Fruit fly (Drosophila melanogaster): ENCODE data around the gene Smyd4-2.
A peak's percentile ranks its signal among the peaks of the same experiment; 100 is the strongest.

Gene Smyd4-2

dm6 chr3L:12408513-12409320, 7.0 kb upstream of the Smyd4-2 start:
- TF ChIP-seq noc (tag; optimal IDR thresholded peaks at IDR 0.05), result peak; percentile 55

dm6 chr3L:12407779-12408178, 6.0 kb upstream of the Smyd4-2 start:
- no peak for TF ChIP-seq noc (tag; optimal IDR thresholded peaks at IDR 0.05)

dm6 chr3L:12406999-12407632, 5.4 kb upstream of the Smyd4-2 start:
- peak; percentile 67 for TF ChIP-seq noc (tag; optimal IDR thresholded peaks at IDR 0.05)

- no peak for TF ChIP-seq noc (tag; optimal IDR thresholded peaks at IDR 0.05)
Measured at dm6 chr3L:12405889-12406500, 4.3 kb upstream of the Smyd4-2 start.

- no peak for TF ChIP-seq noc (tag; optimal IDR thresholded peaks at IDR 0.05)
Measured at dm6 chr3L:12399171-12399570, 2.6 kb downstream of the Smyd4-2 start, which contains the start of gene CG32104. TSS of gene CG32104 (minus strand) at chr3L:12399322.

- no peak for TF ChIP-seq noc (tag; optimal IDR thresholded peaks at IDR 0.05)
Measured at dm6 chr3L:12395871-12396270, 5.9 kb downstream of the Smyd4-2 start, which contains the start of gene Obp69a. TSS of gene Obp69a (plus strand) at chr3L:12396171.

- TF ChIP-seq noc (tag; optimal IDR thresholded peaks at IDR 0.05), result no peak
Measured at dm6 chr3L:12392758-12393157, 9.0 kb downstream of the Smyd4-2 start.

dm6 chr3L:12392068-12392467, 9.7 kb downstream of the Smyd4-2 start:
- TF ChIP-seq noc (tag; optimal IDR thresholded peaks at IDR 0.05), result no peak

- no peak for TF ChIP-seq noc (tag; optimal IDR thresholded peaks at IDR 0.05)
Measured at dm6 chr3L:12391240-12391843, 10.4 kb downstream of the Smyd4-2 start, which contains the start of gene Ncc69. TSS of gene Ncc69 (minus strand) at chr3L:12391444.

- TF ChIP-seq noc (tag; optimal IDR thresholded peaks at IDR 0.05), result no peak
Measured at dm6 chr3L:12387898-12388297, 13.8 kb downstream of the Smyd4-2 start.

- no peak for TF ChIP-seq noc (tag; optimal IDR thresholded peaks at IDR 0.05)
Measured at dm6 chr3L:12387063-12387462, 14.7 kb downstream of the Smyd4-2 start.

- TF ChIP-seq noc (tag; optimal IDR thresholded peaks at IDR 0.05), result no peak
Measured at dm6 chr3L:12380592-12380991, 21.1 kb downstream of the Smyd4-2 start.

- no peak for TF ChIP-seq noc (tag; optimal IDR thresholded peaks at IDR 0.05)
Measured at dm6 chr3L:12374420-12374819, 27.3 kb downstream of the Smyd4-2 start.

dm6 chr3L:12363729-12364128, 38.0 kb downstream of the Smyd4-2 start:
- no peak for TF ChIP-seq noc (tag; optimal IDR thresholded peaks at IDR 0.05)

dm6 chr3L:12351440-12351839, 50.3 kb downstream of the Smyd4-2 start, which contains the start of gene CrzR:
TSS of gene CrzR (minus strand) at chr3L:12351544.
- TF ChIP-seq noc (tag; optimal IDR thresholded peaks at IDR 0.05), result no peak

dm6 chr3L:12350307-12350706, 51.4 kb downstream of the Smyd4-2 start:
- peak; percentile 53 for TF ChIP-seq noc (tag; optimal IDR thresholded peaks at IDR 0.05)

All from whole organism, larva.